Worm (Caenorhabditis elegans) whole organism, L4 larva: ENCODE measurements around the gene T10B10.9.

Source experiments
- D1046.2 ChIP-seq: fragments of 200-800 bp; sonication (Bioruptor generic); IDR thresholded peaks from 2 replicates; pipeline ENCODE4 v1.3.6; 2022; ENCODE audit warnings: missing genetic modification characterization, missing compliant biosample characterization
- F10B5.3 ChIP-seq: sonication (generic microtip); optimal IDR thresholded peaks from 2 replicates; lab custom pipeline; 2016; ENCODE audit warnings: mild to moderate bottlenecking, missing genetic modification characterization, missing compliant biosample characterization
- R02D3.7 ChIP-seq: fragments of 150-350 bp; sonication (generic microtip); optimal IDR thresholded peaks from 3 replicates; lab custom pipeline; 2014; ENCODE audit warnings: missing biosample characterization, missing genetic modification characterization
- T20F7.1 ChIP-seq: fragments of 200-800 bp; sonication (Bioruptor generic); optimal IDR thresholded peaks from 2 replicates; lab custom pipeline; 2018; ENCODE audit warnings: mild to moderate bottlenecking, missing genetic modification characterization, missing compliant biosample characterization
- Y105C5A.15 ChIP-seq: fragments of 200-800 bp; sonication (Bioruptor generic); IDR thresholded peaks from 2 replicates; pipeline ENCODE4 v1.3.6; 2022; ENCODE audit warnings: missing genetic modification characterization, missing compliant biosample characterization
- Y48G9A.11 ChIP-seq: fragments of 200-800 bp; sonication (Bioruptor generic); IDR thresholded peaks from 2 replicates; pipeline ENCODE4 v1.3.6; 2022; ENCODE audit warnings: missing genetic modification reagents, missing genetic modification characterization, missing compliant biosample characterization
- Y75B8A.6 ChIP-seq: fragments of 200-800 bp; sonication (Bioruptor generic); IDR thresholded peaks from 2 replicates; pipeline ENCODE4 v1.3.6; 2022; ENCODE audit warnings: missing genetic modification reagents, missing genetic modification characterization, missing compliant biosample characterization
- aly-2 ChIP-seq: sonication (generic microtip); optimal IDR thresholded peaks from 2 replicates; lab custom pipeline; 2018; ENCODE audit warnings: missing biosample characterization, missing genetic modification characterization
- ama-1 ChIP-seq: fragments of 150-350 bp; optimal IDR thresholded peaks from 2 replicates; lab custom pipeline; 2014; ENCODE audit warnings: inconsistent platforms, mixed read lengths
- arid-1 ChIP-seq: fragments of 200-800 bp; sonication (Bioruptor generic); conservative IDR thresholded peaks from 2 replicates; pipeline ENCODE4 v1.3.6; 2022; ENCODE audit warnings: missing genetic modification reagents, missing genetic modification characterization, missing compliant biosample characterization
- ceh-44 ChIP-seq: fragments of 200-800 bp; sonication (Bioruptor generic); IDR thresholded peaks from 2 replicates; pipeline ENCODE4 v1.3.6; 2022; ENCODE audit warnings: missing genetic modification reagents, missing genetic modification characterization, missing compliant biosample characterization
- ceh-62 ChIP-seq: sonication (generic microtip); optimal IDR thresholded peaks from 2 replicates; lab custom pipeline; 2017; ENCODE audit warnings: missing biosample characterization, missing genetic modification characterization
- ceh-82 ChIP-seq: sonication (generic microtip); optimal IDR thresholded peaks from 2 replicates; lab custom pipeline; 2017; ENCODE audit warnings: missing biosample characterization, missing genetic modification characterization
- cey-2 ChIP-seq: sonication (generic microtip); optimal IDR thresholded peaks from 3 replicates; lab custom pipeline; 2017; ENCODE audit warnings: missing genetic modification characterization, mild to moderate bottlenecking, missing compliant biosample characterization, antibody characterized with exemption, borderline replicate concordance; ENCODE audit not compliant: insufficient read depth
- dpl-1 ChIP-seq: fragments of 150-350 bp; optimal IDR thresholded peaks from 2 replicates; lab custom pipeline; 2014; ENCODE audit warnings: missing biosample characterization, missing genetic modification reagents, missing genetic modification characterization
- dve-1 ChIP-seq: sonication (generic microtip); optimal IDR thresholded peaks from 2 replicates; lab custom pipeline; 2017; ENCODE audit warnings: antibody characterized with exemption, mild to moderate bottlenecking, missing genetic modification characterization, missing compliant biosample characterization; ENCODE audit not compliant: insufficient read depth
- egl-27 ChIP-seq: sonication (generic microtip); optimal IDR thresholded peaks from 3 replicates; lab custom pipeline; 2017; ENCODE audit warnings: missing biosample characterization, missing genetic modification reagents, missing genetic modification characterization
- egl-43 ChIP-seq: fragments of 200-800 bp; sonication (Bioruptor generic); IDR thresholded peaks from 2 replicates; pipeline ENCODE4 v1.3.6; 2022; ENCODE audit warnings: missing genetic modification reagents, missing genetic modification characterization, missing compliant biosample characterization
- hlh-11 ChIP-seq: fragments of 200-800 bp; sonication (Bioruptor generic); optimal IDR thresholded peaks from 2 replicates; lab custom pipeline; 2018; ENCODE audit warnings: mild to moderate bottlenecking, missing genetic modification characterization, missing compliant biosample characterization
- hlh-30 ChIP-seq: sonication (generic microtip); optimal IDR thresholded peaks from 2 replicates; lab custom pipeline; 2017; ENCODE audit warnings: antibody characterized with exemption, mild to moderate bottlenecking, missing genetic modification characterization, missing compliant biosample characterization; ENCODE audit not compliant: insufficient read depth
- hmg-1.1 ChIP-seq: fragments of 200-800 bp; sonication (Bioruptor generic); IDR thresholded peaks from 2 replicates; pipeline ENCODE4 v1.3.6; 2022; ENCODE audit warnings: missing genetic modification reagents, missing genetic modification characterization, missing compliant biosample characterization
- jun-1 ChIP-seq: fragments of 150-350 bp; optimal IDR thresholded peaks from 2 replicates; lab custom pipeline; 2014; ENCODE audit warnings: missing biosample characterization, missing genetic modification reagents, missing genetic modification characterization
- lim-7 ChIP-seq: fragments of 200-800 bp; sonication (Bioruptor generic); IDR thresholded peaks from 2 replicates; pipeline ENCODE4 v1.3.6; 2022; ENCODE audit warnings: missing genetic modification characterization, missing compliant biosample characterization
- lin-1 ChIP-seq: fragments of 200-800 bp; sonication (Bioruptor generic); IDR thresholded peaks from 2 replicates; pipeline ENCODE4 v1.3.6; 2022; ENCODE audit warnings: missing genetic modification reagents, missing genetic modification characterization, missing compliant biosample characterization
- lin-38 ChIP-seq: fragments of 200-800 bp; sonication (Bioruptor generic); IDR thresholded peaks from 2 replicates; pipeline ENCODE4 v1.3.6; 2022; ENCODE audit warnings: missing genetic modification reagents, missing genetic modification characterization, missing compliant biosample characterization
- lir-3 ChIP-seq: sonication (generic microtip); optimal IDR thresholded peaks from 2 replicates; lab custom pipeline; 2016; ENCODE audit warnings: mild to moderate bottlenecking, missing genetic modification characterization, missing compliant biosample characterization
- lsy-2 ChIP-seq, 2 experiments: fragments of 150-350 bp in 1 of 2; sonication (generic microtip) in 1 of 2; optimal IDR thresholded peaks; 2 replicates each; lab custom pipeline; 2014 to 2017; ENCODE audit warnings: missing biosample characterization in 2 of 2, missing genetic modification characterization in 2 of 2
- madf-5 ChIP-seq, 2 experiments: fragments of 200-800 bp; sonication (Bioruptor generic); IDR thresholded peaks; 2 replicates each; pipeline ENCODE4 v1.3.6; 2022; ENCODE audit warnings: missing compliant biosample characterization in 2 of 2, missing genetic modification characterization in 2 of 2
- mep-1 ChIP-seq: fragments of 150-350 bp; sonication (generic microtip); optimal IDR thresholded peaks from 3 replicates; lab custom pipeline; 2014; ENCODE audit warnings: missing biosample characterization, missing genetic modification characterization
- mxl-2 ChIP-seq: fragments of 200-800 bp; sonication (Bioruptor generic); conservative IDR thresholded peaks from 2 replicates; pipeline ENCODE4 v1.3.6; 2022; ENCODE audit warnings: missing genetic modification reagents, missing genetic modification characterization, missing compliant biosample characterization
- mxl-3 ChIP-seq: fragments of 200-800 bp; sonication (Bioruptor generic); optimal IDR thresholded peaks from 2 replicates; lab custom pipeline; 2018; ENCODE audit warnings: mild to moderate bottlenecking, missing genetic modification characterization, missing compliant biosample characterization
- nhr-25 ChIP-seq: sonication (generic microtip); optimal IDR thresholded peaks from 2 replicates; lab custom pipeline; 2017; ENCODE audit warnings: missing genetic modification characterization, mild to moderate bottlenecking, missing compliant biosample characterization, antibody characterized with exemption, moderate library complexity, borderline replicate concordance; ENCODE audit not compliant: insufficient read depth
- nhr-6 ChIP-seq: fragments of 150-350 bp; optimal IDR thresholded peaks from 2 replicates; lab custom pipeline; 2014; ENCODE audit warnings: missing biosample characterization, missing genetic modification characterization
- nhr-76 ChIP-seq: fragments of 150-350 bp; optimal IDR thresholded peaks from 2 replicates; lab custom pipeline; 2014; ENCODE audit warnings: missing biosample characterization, missing genetic modification characterization
- pha-4 ChIP-seq, 2 experiments: fragments of 150-350 bp in 1 of 2; fragments of 200-800 bp in 1 of 2; sonication (Bioruptor generic) in 1 of 2; IDR thresholded peaks in 1 of 2; optimal IDR thresholded peaks in 1 of 2; 2 replicates each; pipeline versions ENCODE4 v1.3.6 to Lab custom; 2014 to 2022; ENCODE audit warnings: missing genetic modification characterization in 2 of 2, missing genetic modification reagents in 2 of 2, missing biosample characterization in 1 of 2, missing compliant biosample characterization in 1 of 2
- pqm-1 ChIP-seq: sonication (generic microtip); optimal IDR thresholded peaks from 2 replicates; lab custom pipeline; 2017; ENCODE audit warnings: missing biosample characterization, missing genetic modification characterization
- rbr-2 ChIP-seq: sonication (generic microtip); optimal IDR thresholded peaks from 2 replicates; lab custom pipeline; 2016; ENCODE audit warnings: missing genotype, missing genetic modification characterization, missing compliant biosample characterization
- saeg-2 ChIP-seq: fragments of 200-800 bp; sonication (Bioruptor generic); IDR thresholded peaks from 2 replicates; pipeline ENCODE4 v1.3.6; 2022; ENCODE audit warnings: missing genetic modification reagents, missing genetic modification characterization, missing compliant biosample characterization
- skn-1 ChIP-seq: fragments of 150-350 bp; optimal IDR thresholded peaks from 2 replicates; lab custom pipeline; 2014; ENCODE audit warnings: missing biosample characterization, missing genetic modification characterization
- snpc-1.2 ChIP-seq: fragments of 200-800 bp; sonication (Bioruptor generic); IDR thresholded peaks from 2 replicates; pipeline ENCODE4 v1.3.6; 2022; ENCODE audit warnings: missing genetic modification reagents, missing genetic modification characterization, missing compliant biosample characterization
- snpc-4 ChIP-seq: fragments of 150-350 bp; optimal IDR thresholded peaks from 2 replicates; lab custom pipeline; 2014; ENCODE audit warnings: missing biosample characterization, missing genetic modification characterization
- tag-97 ChIP-seq: fragments of 200-800 bp; sonication (Bioruptor generic); IDR thresholded peaks from 2 replicates; pipeline ENCODE4 v1.3.6; 2022; ENCODE audit warnings: missing genetic modification characterization, missing compliant biosample characterization
- unc-62 ChIP-seq, 3 experiments: fragments of 150-350 bp in 1 of 3; sonication (generic microtip); optimal IDR thresholded peaks in 2 of 3; peaks in 1 of 3; 1 replicate in 1 of 3; 2 replicates in 2 of 3; lab custom pipeline; 2014 to 2017; ENCODE audit warnings: missing biosample characterization in 3 of 3, missing genetic modification characterization in 3 of 3, missing genetic modification reagents in 3 of 3, missing genotype in 1 of 3
- vab-7 ChIP-seq: fragments of 200-800 bp; sonication (Bioruptor generic); IDR thresholded peaks from 2 replicates; pipeline ENCODE4 v1.3.6; 2022; ENCODE audit warnings: missing genetic modification reagents, missing genetic modification characterization, missing compliant biosample characterization
- zag-1 ChIP-seq: fragments of 150-350 bp; optimal IDR thresholded peaks from 2 replicates; lab custom pipeline; 2014; ENCODE audit warnings: missing biosample characterization, missing genetic modification characterization
- zfp-2 ChIP-seq: sonication (generic microtip); optimal IDR thresholded peaks from 2 replicates; lab custom pipeline; 2016; ENCODE audit warnings: mild to moderate bottlenecking, missing genetic modification characterization, missing compliant biosample characterization
- zfp-3 ChIP-seq: fragments of 200-800 bp; sonication (Bioruptor generic); conservative IDR thresholded peaks from 2 replicates; pipeline ENCODE4 v1.3.6; 2022; ENCODE audit warnings: missing genetic modification reagents, missing genetic modification characterization, missing compliant biosample characterization
- zip-2 ChIP-seq: fragments of 150-350 bp; optimal IDR thresholded peaks from 2 replicates; lab custom pipeline; 2014; ENCODE audit warnings: missing biosample characterization, missing genetic modification characterization

Gene T10B10.9

DNA sequence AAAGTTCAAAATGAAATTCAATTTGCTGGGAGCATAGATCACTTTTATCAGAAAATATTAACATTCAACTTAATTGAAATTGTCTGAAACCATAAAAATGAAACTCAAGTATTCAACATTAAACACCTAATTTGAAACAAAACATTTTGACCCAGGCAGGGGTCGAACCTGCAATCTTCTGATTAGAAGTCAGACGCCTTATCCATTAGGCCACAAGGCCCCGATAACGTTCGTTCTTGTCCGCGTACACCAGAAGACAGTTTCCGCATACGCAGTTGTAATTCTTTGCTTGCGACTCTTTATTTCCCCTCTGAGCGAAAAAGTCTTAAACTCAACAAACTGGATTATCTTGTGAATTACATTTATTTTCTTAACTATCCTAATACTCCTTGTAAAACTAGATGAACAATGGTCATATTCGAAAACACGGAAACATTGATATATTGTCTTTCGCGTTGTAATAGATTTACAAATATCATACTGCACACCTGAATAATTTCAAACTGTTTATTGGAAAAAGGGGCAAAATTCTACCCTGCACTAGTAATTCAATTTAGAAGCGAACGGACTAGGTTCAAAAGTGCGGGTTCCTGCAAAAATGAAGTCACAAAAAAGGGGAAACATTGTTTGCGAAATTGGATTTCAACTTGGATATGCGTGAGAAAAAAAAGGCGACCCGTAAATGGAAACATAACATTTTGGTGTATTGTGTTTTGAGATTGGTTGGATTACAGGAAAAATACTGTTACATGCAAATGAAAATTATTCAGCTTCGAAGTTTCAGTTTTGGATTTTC lies 17.6 kb upstream of the T10B10.9 start (continued):
- TF ChIP-seq lim-7 (GFP tag; lab: Robert Waterston, UW): peak; percentile 86
- peak; percentile 55; the same call in 1 of the 2 replicates for TF ChIP-seq lin-1
- no peak for TF ChIP-seq zfp-2 (tag; lab: Kevin White, UChicago)
- TF ChIP-seq saeg-2: no peak
- TF ChIP-seq Y48G9A.11 (GFP tag; lab: Robert Waterston, UW): peak; percentile 68
- TF ChIP-seq rbr-2 (tag; lab: Kevin White, UChicago): no peak
- peak; percentile 78 for TF ChIP-seq egl-43 (GFP tag; lab: Robert Waterston, UW)
- 0 out of 4 replicates have a peak, but pooled peaks of 1 of the 2 experiments have one; percentile 64 for TF ChIP-seq madf-5 (GFP tag; IDR thresholded peaks at IDR 0.05; lab: Robert Waterston, UW)
- TF ChIP-seq ceh-82 (tag; lab: Kevin White, UChicago): no peak
- TF ChIP-seq nhr-25 (tag; lab: Kevin White, UChicago): no peak
- no peak for TF ChIP-seq mxl-3
- TF ChIP-seq snpc-1.2 (GFP tag; lab: Robert Waterston, UW): peak; percentile 89
- no peak for TF ChIP-seq lin-38 (GFP tag; lab: Robert Waterston, UW)
- TF ChIP-seq Y105C5A.15 (GFP tag; lab: Robert Waterston, UW): peak; percentile 62; the same call in 1 of the 2 replicates
- TF ChIP-seq snpc-4: no peak
- TF ChIP-seq Y75B8A.6: no peak
- no peak for TF ChIP-seq lir-3 (tag; lab: Kevin White, UChicago)
- TF ChIP-seq vab-7 (GFP tag; lab: Robert Waterston, UW): peak; percentile 82
- TF ChIP-seq dve-1 (tag; lab: Kevin White, UChicago): no peak
- TF ChIP-seq tag-97: no peak
- peak; percentile 49; the same call in 1 of the 2 replicates for TF ChIP-seq hmg-1.1 (GFP tag; lab: Robert Waterston, UW)
- no peak for TF ChIP-seq F10B5.3 (tag; lab: Kevin White, UChicago)
- no peak for TF ChIP-seq nhr-76
- TF ChIP-seq arid-1 (GFP tag; lab: Robert Waterston, UW): peak; percentile 83; the same call in 1 of the 2 replicates
- 0 out of 2 replicates have a peak, but pooled peaks have one; percentile 21 for TF ChIP-seq ceh-44 (GFP tag; lab: Robert Waterston, UW)
- no peak for TF ChIP-seq ceh-62
- TF ChIP-seq pqm-1 (tag; lab: Kevin White, UChicago): no peak
- TF ChIP-seq hlh-11 (tag; lab: Kevin White, UChicago): peak; percentile 40
- peak; percentile 67; the same call in 1 of the 2 replicates for TF ChIP-seq mxl-2 (GFP tag; lab: Robert Waterston, UW)
- no peak for TF ChIP-seq dpl-1 (GFP tag; lab: Kevin White, UChicago)
- no peak for TF ChIP-seq T20F7.1 (GFP tag; lab: Kevin White, UChicago)
- TF ChIP-seq egl-27 (tag; lab: Kevin White, UChicago): no peak
- peak in 1 of 2 experiments; percentile 33 for TF ChIP-seq lsy-2 (tag; optimal IDR thresholded peaks at IDR 0.05; lab: Kevin White, UChicago)
- peak; percentile 48 for TF ChIP-seq mep-1
- TF ChIP-seq zag-1 (tag; lab: Kevin White, UChicago): no peak
- no peak for TF ChIP-seq R02D3.7
- TF ChIP-seq unc-62 (GFP tag; optimal IDR thresholded peaks at IDR 0.05 in 1 of 2; lab: Kevin White, UChicago): no peak
- no peak for TF ChIP-seq unc-62 (tag; optimal IDR thresholded peaks at IDR 0.05; lab: Kevin White, UChicago)
- no peak for TF ChIP-seq aly-2
- TF ChIP-seq pha-4 (GFP tag; IDR thresholded peaks at IDR 0.05; lab: Robert Waterston, UW): no peak; the same call in 1 of the 2 replicates
- TF ChIP-seq pha-4 (tag; optimal IDR thresholded peaks at IDR 0.05; lab: Kevin White, UChicago): no peak
- TF ChIP-seq hlh-30 (tag; lab: Kevin White, UChicago): no peak
- no peak for TF ChIP-seq cey-2 (tag; lab: Kevin White, UChicago)
- peak; percentile 17 for TF ChIP-seq zip-2 (tag; lab: Kevin White, UChicago)
- no peak; the same call in 1 of the 2 replicates for TF ChIP-seq zfp-3 (GFP tag; lab: Robert Waterston, UW)
- peak; percentile 76; the same call in 1 of the 2 replicates for TF ChIP-seq D1046.2 (GFP tag; lab: Robert Waterston, UW)
- no peak for TF ChIP-seq skn-1 (tag; lab: Kevin White, UChicago)
- no peak for TF ChIP-seq ama-1
- TF ChIP-seq jun-1 (tag; lab: Kevin White, UChicago): no peak
- TF ChIP-seq nhr-6: no peak
